Fruit fly (Drosophila melanogaster) whole organism, adult: ENCODE measurements around the gene CG14933.

Experiments
- CG11617 ChIP-seq: fragments of 200-800 bp; sonication (Bioruptor generic); optimal IDR thresholded peaks from 2 replicates; lab custom pipeline; 2017; ENCODE audit warnings: mild to moderate bottlenecking, missing biosample characterization, missing genetic modification reagents, missing genetic modification characterization
- CG12768 ChIP-seq: fragments of 200-800 bp; sonication (Bioruptor generic); optimal IDR thresholded peaks from 2 replicates; lab custom pipeline; 2017; ENCODE audit warnings: missing biosample characterization, missing genetic modification characterization, mild to moderate bottlenecking, moderate library complexity, missing genetic modification reagents
- CG14711 ChIP-seq: fragments of 200-800 bp; sonication (Bioruptor generic); optimal IDR thresholded peaks from 2 replicates; lab custom pipeline; 2018; ENCODE audit warnings: missing biosample characterization, mild to moderate bottlenecking, missing genetic modification characterization, moderate library complexity
- CG1620 ChIP-seq: fragments of 200-800 bp; sonication (Bioruptor generic); optimal IDR thresholded peaks from 2 replicates; lab custom pipeline; 2016; ENCODE audit warnings: missing biosample characterization, missing genetic modification characterization
- CG33017 ChIP-seq: fragments of 200-800 bp; sonication (Bioruptor generic); optimal IDR thresholded peaks from 2 replicates; lab custom pipeline; 2018; ENCODE audit warnings: missing biosample characterization, mild to moderate bottlenecking, missing genetic modification characterization, moderate library complexity
- CG5204 ChIP-seq: fragments of 200-800 bp; sonication (Bioruptor generic); optimal IDR thresholded peaks from 2 replicates; lab custom pipeline; 2016; ENCODE audit warnings: missing biosample characterization, missing genetic modification characterization
- CG7045 ChIP-seq: fragments of 200-800 bp; sonication (Bioruptor generic); optimal IDR thresholded peaks from 2 replicates; lab custom pipeline; 2017; ENCODE audit warnings: missing biosample characterization, mild to moderate bottlenecking, missing genetic modification characterization
- CG7101 ChIP-seq: fragments of 200-800 bp; sonication (Bioruptor generic); optimal IDR thresholded peaks from 2 replicates; lab custom pipeline; 2018; ENCODE audit warnings: missing biosample characterization, mild to moderate bottlenecking, missing genetic modification characterization, moderate library complexity
- Clk ChIP-seq: fragments of 200-800 bp; sonication (Bioruptor generic); optimal IDR thresholded peaks from 2 replicates; lab custom pipeline; 2017; ENCODE audit warnings: missing biosample characterization, missing genetic modification characterization
- Crg-1 ChIP-seq: fragments of 200-800 bp; sonication (Bioruptor generic); optimal IDR thresholded peaks from 2 replicates; lab custom pipeline; 2016; ENCODE audit warnings: missing biosample characterization, missing genetic modification characterization
- Hr96 ChIP-seq: fragments of 200-800 bp; sonication (Bioruptor generic); optimal IDR thresholded peaks from 2 replicates; lab custom pipeline; 2016; ENCODE audit warnings: missing biosample characterization, missing genetic modification characterization
- Mnt ChIP-seq: fragments of 200-800 bp; sonication (Bioruptor generic); optimal IDR thresholded peaks from 2 replicates; lab custom pipeline; 2016; ENCODE audit warnings: missing biosample characterization, mild to moderate bottlenecking, missing genetic modification characterization
- bab1 ChIP-seq: fragments of 200-800 bp; sonication (Bioruptor generic); optimal IDR thresholded peaks from 3 replicates; lab custom pipeline; 2019; ENCODE audit warnings: missing biosample characterization, mild to moderate bottlenecking, missing genetic modification characterization, moderate library complexity
- cic ChIP-seq: fragments of 200-800 bp; sonication (Bioruptor generic); optimal IDR thresholded peaks from 2 replicates; lab custom pipeline; 2017; ENCODE audit warnings: missing biosample characterization, mild to moderate bottlenecking, missing genetic modification characterization, moderate library complexity
- cnc ChIP-seq, 2 experiments: fragments of >200 bp; optimal IDR thresholded peaks; 2 replicates each; lab custom pipeline; 2017
- kay ChIP-seq: fragments of 200-800 bp; sonication (Bioruptor generic); peaks from one replicate; lab custom pipeline; 2016; ENCODE audit warnings: missing biosample characterization, missing genetic modification characterization, borderline replicate concordance
- ovo ChIP-seq: fragments of 200-800 bp; sonication (Bioruptor generic); optimal IDR thresholded peaks from 2 replicates; lab custom pipeline; 2016; ENCODE audit warnings: missing biosample characterization, missing genetic modification characterization
- pad ChIP-seq: fragments of 200-800 bp; sonication (Bioruptor generic); optimal IDR thresholded peaks from 3 replicates; lab custom pipeline; 2017; ENCODE audit warnings: missing biosample characterization, missing genetic modification characterization, mild to moderate bottlenecking, moderate library complexity, missing genetic modification reagents
- tj ChIP-seq: fragments of 200-800 bp; sonication (Bioruptor generic); optimal IDR thresholded peaks from 3 replicates; lab custom pipeline; 2017; ENCODE audit warnings: missing biosample characterization, mild to moderate bottlenecking, missing genetic modification characterization, moderate library complexity
- toe ChIP-seq: fragments of 200-800 bp; sonication (Bioruptor generic); optimal IDR thresholded peaks from 2 replicates; lab custom pipeline; 2016; ENCODE audit warnings: missing biosample characterization, missing genetic modification characterization

The CG14933 gene

dm6 chr2L:11845159-11845788, 2.6 kb downstream of the CG14933 start:
- peak; percentile 53 for TF ChIP-seq cic (GFP tag; lab: Kevin White, UChicago)
- TF ChIP-seq Hr96 (GFP tag; lab: Kevin White, UChicago): no peak
- TF ChIP-seq Crg-1 (GFP tag; lab: Kevin White, UChicago): no peak
- TF ChIP-seq Clk (GFP tag; lab: Kevin White, UChicago): peak; percentile 22
- TF ChIP-seq CG7045: peak; percentile 24
- TF ChIP-seq CG7101 (tag; lab: Kevin White, UChicago): peak; percentile 8
- TF ChIP-seq tj (GFP tag; lab: Kevin White, UChicago): peak; percentile 7
- peak; percentile 92 for TF ChIP-seq kay (GFP tag; lab: Kevin White, UChicago)

- TF ChIP-seq cnc (optimal IDR thresholded peaks at IDR 0.05; lab: Kevin White, UChicago) (no peak), Mnt (GFP tag; lab: Kevin White, UChicago) (no peak), CG14711 (tag; lab: Kevin White, UChicago) (no peak), bab1 (GFP tag; lab: Kevin White, UChicago) (no peak), pad (GFP tag; lab: Kevin White, UChicago) (no peak)
Observed at dm6 chr2L:11846926-11847325, 4.3 kb downstream of the CG14933 start, which contains the start of gene Mal-B1. Gene Mal-B1 (plus strand): TSS chr2L:11847226.

- TF ChIP-seq CG7101 (tag; lab: Kevin White, UChicago): peak; percentile 25
- TF ChIP-seq CG12768 (GFP tag; lab: Kevin White, UChicago): no peak
- TF ChIP-seq Crg-1 (GFP tag; lab: Kevin White, UChicago): no peak
- no peak for TF ChIP-seq bab1 (GFP tag; lab: Kevin White, UChicago)
- no peak for TF ChIP-seq CG7045
- peak; percentile 23 for TF ChIP-seq CG33017 (tag; lab: Kevin White, UChicago)
- peak; percentile 56 for TF ChIP-seq CG14711 (tag; lab: Kevin White, UChicago)
Observed at dm6 chr2L:11849658-11850057, 7.0 kb downstream of the CG14933 start, which contains the start of gene Mal-B2. Gene Mal-B2 (plus strand): TSS chr2L:11849958.

dm6 chr2L:11853130-11853529, 10.5 kb downstream of the CG14933 start, which contains the start of gene CG42751:
Gene CG42751 (plus strand): TSS chr2L:11853430.
- no peak for TF ChIP-seq CG5204
- TF ChIP-seq ovo (GFP tag; lab: Kevin White, UChicago): no peak
- no peak for TF ChIP-seq CG7045
- TF ChIP-seq toe (GFP tag; lab: Kevin White, UChicago): no peak
- TF ChIP-seq bab1 (GFP tag; lab: Kevin White, UChicago): no peak
- no peak for TF ChIP-seq CG1620 (GFP tag; lab: Kevin White, UChicago)
- no peak for TF ChIP-seq CG14711 (tag; lab: Kevin White, UChicago)
- no peak for TF ChIP-seq Hr96 (GFP tag; lab: Kevin White, UChicago)
- TF ChIP-seq CG33017 (tag; lab: Kevin White, UChicago): no peak
- no peak for TF ChIP-seq cic (GFP tag; lab: Kevin White, UChicago)
- TF ChIP-seq CG11617 (GFP tag; lab: Kevin White, UChicago): no peak
- TF ChIP-seq pad (GFP tag; lab: Kevin White, UChicago): no peak
- TF ChIP-seq tj (GFP tag; lab: Kevin White, UChicago): no peak
- TF ChIP-seq Mnt (GFP tag; lab: Kevin White, UChicago): no peak
- no peak for TF ChIP-seq CG12768 (GFP tag; lab: Kevin White, UChicago)
- TF ChIP-seq kay (GFP tag; lab: Kevin White, UChicago): no peak
- TF ChIP-seq cnc (optimal IDR thresholded peaks at IDR 0.05; lab: Kevin White, UChicago): no peak
- no peak for TF ChIP-seq Crg-1 (GFP tag; lab: Kevin White, UChicago)
- no peak for TF ChIP-seq Clk (GFP tag; lab: Kevin White, UChicago)

- no peak for TF ChIP-seq Clk (GFP tag; lab: Kevin White, UChicago)
Observed at dm6 chr2L:11870867-11871452, 28.3 kb downstream of the CG14933 start.

dm6 chr2L:11874232-11874765, 31.7 kb downstream of the CG14933 start:
- TF ChIP-seq cic (GFP tag; lab: Kevin White, UChicago) (no peak), CG12768 (GFP tag; lab: Kevin White, UChicago) (no peak), ovo (GFP tag; lab: Kevin White, UChicago) (no peak), CG7045 (no peak), Hr96 (GFP tag; lab: Kevin White, UChicago) (no peak), CG7101 (tag; lab: Kevin White, UChicago) (no peak), tj (GFP tag; lab: Kevin White, UChicago) (no peak), CG33017 (tag; lab: Kevin White, UChicago) (no peak), pad (GFP tag; lab: Kevin White, UChicago) (no peak), CG11617 (GFP tag; lab: Kevin White, UChicago) (no peak), CG14711 (tag; lab: Kevin White, UChicago) (no peak), CG1620 (GFP tag; lab: Kevin White, UChicago) (no peak)
